Worm (Caenorhabditis elegans) whole organism, L1 larva: ENCODE results near the gene F19B6.3.

Experiments used
- ama-1 ChIP-seq: fragments of 150-350 bp; optimal IDR thresholded peaks from 2 replicates; lab custom pipeline; 2014
- efl-1 ChIP-seq, 4 experiments: fragments of 150-350 bp; optimal IDR thresholded peaks in 3 of 4; peaks in 1 of 4; 1 replicate in 1 of 4; 2 replicates in 3 of 4; lab custom pipeline; 2014; ENCODE audit warnings: missing biosample characterization in 2 of 4, missing genetic modification characterization in 2 of 4, missing genetic modification reagents in 2 of 4
- elt-2 ChIP-seq: sonication (generic microtip); optimal IDR thresholded peaks from 2 replicates; lab custom pipeline; 2016; ENCODE audit warnings: missing genetic modification characterization, mild to moderate bottlenecking, inconsistent platforms, missing compliant biosample characterization, missing genetic modification reagents
- lin-35 ChIP-seq, 2 experiments: fragments of 150-350 bp; optimal IDR thresholded peaks; 2 replicates each; lab custom pipeline; 2014; ENCODE audit warnings: missing biosample characterization in 2 of 2, missing genetic modification characterization in 2 of 2, missing genetic modification reagents in 2 of 2
- mdl-1 ChIP-seq, 2 experiments: fragments of 150-350 bp; optimal IDR thresholded peaks; 2 replicates each; lab custom pipeline; 2014 to 2017; ENCODE audit warnings: missing biosample characterization in 2 of 2, missing genetic modification characterization in 2 of 2, inconsistent platforms in 1 of 2
- ztf-11 ChIP-seq, 2 experiments: sonication (generic microtip); optimal IDR thresholded peaks; 2 replicates each; lab custom pipeline; 2016 to 2017; ENCODE audit warnings: missing genetic modification characterization in 2 of 2, missing biosample characterization in 1 of 2, missing compliant biosample characterization in 1 of 2

ce11 chrIV:12282157-12282789, 44.8 kb upstream of the F19B6.3 start, which contains the start of the genes C42C1.12 and C42C1.19:
- TF ChIP-seq mdl-1 (tag; optimal IDR thresholded peaks at IDR 0.05; lab: Kevin White, UChicago) (no peak), lin-35 (GFP tag; optimal IDR thresholded peaks at IDR 0.05; lab: Kevin White, UChicago) (peak; percentile 1 to 14), ztf-11 (tag; optimal IDR thresholded peaks at IDR 0.05; lab: Kevin White, UChicago) (no peak), ama-1 (lab: Kevin White, UChicago) (no peak), efl-1 (optimal IDR thresholded peaks at IDR 0.05; lab: Kevin White, UChicago) (peak; percentile 1 to 30), efl-1 (GFP tag; optimal IDR thresholded peaks at IDR 0.05 in 1 of 2; lab: Kevin White, UChicago) (peak in 1 of 2 experiments; percentile 45), elt-2 (no peak)
